ENCODE assay signal across 5 fruit fly cellular contexts in genomic region chr2L:22139354-22139753, dm6.
TF ChIP-seq lines count a peak whose summit lies in the region.

No protein-coding gene starts in this region.

- no peak for TF ChIP-seq CTCF in whole organism, embryonic (GFP tag; optimal IDR thresholded peaks at IDR 0.05; lab: Kevin White, UChicago)

TF ChIP-seq in whole organism, adult, 20 proteins besides CTCF, POLR2A, EP300 and RAD21:
- TF ChIP-seq Clk (GFP tag; optimal IDR thresholded peaks at IDR 0.05; lab: Kevin White, UChicago), result no peak
- no peak for TF ChIP-seq bab1 (GFP tag; optimal IDR thresholded peaks at IDR 0.05; lab: Kevin White, UChicago)
- no peak for TF ChIP-seq ovo (GFP tag; optimal IDR thresholded peaks at IDR 0.05; lab: Kevin White, UChicago)
- TF ChIP-seq CG14711 (tag; optimal IDR thresholded peaks at IDR 0.05; lab: Kevin White, UChicago), result no peak
- TF ChIP-seq CG7045 (GFP tag; optimal IDR thresholded peaks at IDR 0.05; lab: Kevin White, UChicago), result no peak
- TF ChIP-seq CG1620 (GFP tag; optimal IDR thresholded peaks at IDR 0.05; lab: Kevin White, UChicago), result no peak
- peak; percentile 40 for TF ChIP-seq Mnt (GFP tag; optimal IDR thresholded peaks at IDR 0.05; lab: Kevin White, UChicago)

TF ChIP-seq in whole organism, embryonic, 481 proteins besides CTCF, POLR2A, EP300 and RAD21 (continues in another document):
- TF ChIP-seq CG6791 (GFP tag; IDR thresholded peaks at IDR 0.05; lab: Robert Waterston, UW; ENCODE audit: partially characterized antibody) (no peak), Xbp1 (GFP tag; optimal IDR thresholded peaks at IDR 0.05; lab: Kevin White, UChicago) (no peak), caup (GFP tag; optimal IDR thresholded peaks at IDR 0.05; lab: Kevin White, UChicago; ENCODE audit: severe bottlenecking) (no peak), row (GFP tag; IDR thresholded peaks at IDR 0.05; lab: Robert Waterston, UW) (peak; percentile 49), CG8290 (GFP tag; optimal IDR thresholded peaks at IDR 0.05; lab: Kevin White, UChicago) (no peak), CG8290 (tag; optimal IDR thresholded peaks at IDR 0.05; lab: Kevin White, UChicago) (peak in 1 of 2 experiments; percentile 12), GATAe (GFP tag; conservative IDR thresholded peaks at IDR 0.05; lab: Robert Waterston, UW) (peak; percentile 42), HmgZ (tag; optimal IDR thresholded peaks at IDR 0.05; lab: Kevin White, UChicago) (peak; percentile 15), Ets65A (GFP tag; lab: Kevin White, UChicago) (no peak), bigmax (GFP tag; optimal IDR thresholded peaks at IDR 0.05; lab: Kevin White, UChicago) (no peak), pnt (GFP tag; optimal IDR thresholded peaks at IDR 0.05; lab: Kevin White, UChicago) (no peak), ssp (GFP tag; IDR thresholded peaks at IDR 0.05; lab: Robert Waterston, UW) (no peak), bsh (GFP tag; optimal IDR thresholded peaks at IDR 0.05; lab: Kevin White, UChicago) (no peak), CG2199 (GFP tag; IDR thresholded peaks at IDR 0.05; lab: Robert Waterston, UW) (peak; percentile 90), CG31441 (GFP tag; IDR thresholded peaks at IDR 0.05; lab: Robert Waterston, UW) (0 out of 2 replicates have a peak, but pooled peaks have one; percentile 23), BEAF-32 (GFP tag; optimal IDR thresholded peaks at IDR 0.05; lab: Kevin White, UChicago) (no peak), CG6175 (GFP tag; IDR thresholded peaks at IDR 0.05; lab: Robert Waterston, UW) (no peak), CG15073 (GFP tag; optimal IDR thresholded peaks at IDR 0.05; lab: Kevin White, UChicago) (no peak), CG13123 (GFP tag; optimal IDR thresholded peaks at IDR 0.05; lab: Kevin White, UChicago) (no peak), ken (GFP tag; IDR thresholded peaks at IDR 0.05; lab: Robert Waterston, UW) (no peak), pho (GFP tag; optimal IDR thresholded peaks at IDR 0.05; lab: Kevin White, UChicago) (no peak), gce (GFP tag; IDR thresholded peaks at IDR 0.05; lab: Robert Waterston, UW) (no peak)

TF ChIP-seq in whole organism, prepupa, 60 proteins besides CTCF, POLR2A, EP300 and RAD21:
- TF ChIP-seq fd59A (GFP tag; optimal IDR thresholded peaks at IDR 0.05; lab: Kevin White, UChicago) (no peak), CG7368 (GFP tag; optimal IDR thresholded peaks at IDR 0.05; lab: Kevin White, UChicago) (no peak), pdm3 (GFP tag; optimal IDR thresholded peaks at IDR 0.05; lab: Kevin White, UChicago) (no peak), svp (GFP tag; lab: Kevin White, UChicago) (peak; percentile 65), Gug (GFP tag; IDR thresholded peaks at IDR 0.05; lab: Robert Waterston, UW) (no peak), Eip93F (GFP tag; optimal IDR thresholded peaks at IDR 0.05; lab: Kevin White, UChicago) (peak; percentile 37), fkh (GFP tag; optimal IDR thresholded peaks at IDR 0.05; lab: Kevin White, UChicago) (peak; percentile 27), CG6163 (GFP tag; IDR thresholded peaks at IDR 0.05; lab: Robert Waterston, UW) (no peak), cyc (GFP tag; optimal IDR thresholded peaks at IDR 0.05; lab: Kevin White, UChicago) (no peak), Lpt (GFP tag; optimal IDR thresholded peaks at IDR 0.05; lab: Kevin White, UChicago) (no peak), CG16779 (tag; optimal IDR thresholded peaks at IDR 0.05; lab: Kevin White, UChicago) (no peak), achi (GFP tag; optimal IDR thresholded peaks at IDR 0.05; lab: Kevin White, UChicago) (no peak), Hr4 (GFP tag; optimal IDR thresholded peaks at IDR 0.05; lab: Kevin White, UChicago) (no peak), esn (GFP tag; optimal IDR thresholded peaks at IDR 0.05; lab: Kevin White, UChicago) (peak; percentile 14), dac (GFP tag; optimal IDR thresholded peaks at IDR 0.05; lab: Kevin White, UChicago) (no peak), Smox (GFP tag; optimal IDR thresholded peaks at IDR 0.05; lab: Kevin White, UChicago) (no peak)

TF ChIP-seq in whole organism, pupa, 21 proteins besides CTCF, POLR2A, EP300 and RAD21:
- TF ChIP-seq CG34367 (tag; optimal IDR thresholded peaks at IDR 0.05; lab: Kevin White, UChicago) (no peak), D1 (tag; optimal IDR thresholded peaks at IDR 0.05; lab: Kevin White, UChicago) (peak; percentile 15), CG4496 (GFP tag; IDR thresholded peaks at IDR 0.05; lab: Robert Waterston, UW) (no peak)
TF ChIP-seq in whole organism, pupa: peak in this region for 1.

TF ChIP-seq in whole organism, wandering third instar larva, 38 proteins besides CTCF, POLR2A, EP300 and RAD21:
- TF ChIP-seq Dfd (GFP tag; optimal IDR thresholded peaks at IDR 0.05; lab: Kevin White, UChicago) (no peak), br (GFP tag; optimal IDR thresholded peaks at IDR 0.05; lab: Kevin White, UChicago) (peak; percentile 29)
